Fruit fly (Drosophila melanogaster): ENCODE measurements around the gene C1GalTA.

C1GalTA gene

DNA sequence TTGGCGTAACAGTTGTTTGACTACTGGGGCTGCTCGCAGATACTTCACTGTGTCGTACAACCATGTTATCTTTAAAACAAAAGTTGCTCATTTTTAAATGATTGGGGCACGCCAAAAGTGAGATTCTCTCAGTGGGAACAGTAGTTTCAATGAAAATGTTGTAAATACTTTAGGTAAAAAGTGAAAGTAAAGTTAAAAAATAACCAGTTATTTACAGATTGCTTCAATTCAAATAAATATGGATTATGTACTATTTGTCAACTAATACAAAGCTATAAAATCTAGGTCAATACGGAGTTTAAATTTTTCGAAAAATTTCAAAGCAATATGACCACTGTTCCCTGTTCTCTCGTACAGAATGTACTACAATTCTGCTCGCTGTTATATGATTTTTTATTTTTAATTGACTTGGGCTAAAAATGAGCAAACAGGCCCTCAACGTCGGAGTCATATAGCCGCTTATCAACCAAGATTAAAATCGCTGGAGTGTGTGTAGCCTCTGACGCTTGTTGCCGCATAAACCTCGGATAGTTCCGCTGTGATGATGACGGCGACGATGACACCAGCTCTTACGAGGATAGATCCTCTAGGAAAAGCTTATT lies 9.2 kb downstream of the C1GalTA start, which contains the start of gene Argl (continued):
- TF ChIP-seq CG6765 (GFP tag; optimal IDR thresholded peaks at IDR 0.05), result peak; percentile 12
- no peak for TF ChIP-seq CG14860 (GFP tag; IDR thresholded peaks at IDR 0.05; ENCODE audit: partially characterized antibody)
- peak; percentile 25 for TF ChIP-seq CG2120 (GFP tag; optimal IDR thresholded peaks at IDR 0.05)
- TF ChIP-seq sd (tag; optimal IDR thresholded peaks at IDR 0.05), result peak; percentile 20

DNA sequence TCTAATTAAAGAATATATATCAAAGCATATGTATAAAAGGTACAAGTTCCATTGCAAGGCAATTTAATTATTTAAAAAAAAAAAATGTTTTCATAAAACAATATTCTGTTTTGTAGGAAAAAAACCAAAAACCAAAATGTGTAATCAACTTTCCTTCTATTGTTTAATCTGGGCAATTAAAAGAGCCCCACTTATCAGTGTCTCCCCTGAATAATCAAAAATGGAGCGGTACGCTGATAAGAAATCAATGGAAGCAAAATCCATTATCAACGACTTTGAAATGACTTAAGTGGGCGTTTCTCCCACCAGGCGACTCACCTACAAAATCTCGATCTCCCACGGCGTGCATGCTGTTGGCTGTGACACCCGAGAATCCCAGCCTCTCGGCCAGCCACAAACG lies 10.3 kb downstream of the C1GalTA start:
- TF ChIP-seq ken (GFP tag; IDR thresholded peaks at IDR 0.05), result no peak
- no peak for TF ChIP-seq gcm2 (GFP tag; optimal IDR thresholded peaks at IDR 0.05)
- TF ChIP-seq grn (GFP tag; optimal IDR thresholded peaks at IDR 0.05), result peak; percentile 42
- no peak for TF ChIP-seq vnd (GFP tag; IDR thresholded peaks at IDR 0.05; ENCODE audit: partially characterized antibody)
- peak; percentile 6 for TF ChIP-seq CG2678 (tag; optimal IDR thresholded peaks at IDR 0.05)
- TF ChIP-seq Antp (GFP tag; optimal IDR thresholded peaks at IDR 0.05), result no peak
- no peak for TF ChIP-seq nom (GFP tag; optimal IDR thresholded peaks at IDR 0.05)
- TF ChIP-seq trem (tag; optimal IDR thresholded peaks at IDR 0.05), result no peak
- no peak for TF ChIP-seq Fer1 (GFP tag; optimal IDR thresholded peaks at IDR 0.05)
- TF ChIP-seq CG18476 (GFP tag; optimal IDR thresholded peaks at IDR 0.05), result no peak
- TF ChIP-seq exex (tag; optimal IDR thresholded peaks at IDR 0.05), result peak; percentile 90
- TF ChIP-seq sug (tag; optimal IDR thresholded peaks at IDR 0.05), result peak; percentile 77
- TF ChIP-seq jigr1 (GFP tag; IDR thresholded peaks at IDR 0.05), result no peak
- TF ChIP-seq CG34376 (GFP tag; optimal IDR thresholded peaks at IDR 0.05), result peak; percentile 8
- no peak for TF ChIP-seq Ada2b (GFP tag; IDR thresholded peaks at IDR 0.05)
- TF ChIP-seq CG13775 (GFP tag; optimal IDR thresholded peaks at IDR 0.05), result no peak
- TF ChIP-seq NFAT (GFP tag; IDR thresholded peaks at IDR 0.05), result no peak
- no peak for TF ChIP-seq Xrp1 (GFP tag; IDR thresholded peaks at IDR 0.05)

DNA sequence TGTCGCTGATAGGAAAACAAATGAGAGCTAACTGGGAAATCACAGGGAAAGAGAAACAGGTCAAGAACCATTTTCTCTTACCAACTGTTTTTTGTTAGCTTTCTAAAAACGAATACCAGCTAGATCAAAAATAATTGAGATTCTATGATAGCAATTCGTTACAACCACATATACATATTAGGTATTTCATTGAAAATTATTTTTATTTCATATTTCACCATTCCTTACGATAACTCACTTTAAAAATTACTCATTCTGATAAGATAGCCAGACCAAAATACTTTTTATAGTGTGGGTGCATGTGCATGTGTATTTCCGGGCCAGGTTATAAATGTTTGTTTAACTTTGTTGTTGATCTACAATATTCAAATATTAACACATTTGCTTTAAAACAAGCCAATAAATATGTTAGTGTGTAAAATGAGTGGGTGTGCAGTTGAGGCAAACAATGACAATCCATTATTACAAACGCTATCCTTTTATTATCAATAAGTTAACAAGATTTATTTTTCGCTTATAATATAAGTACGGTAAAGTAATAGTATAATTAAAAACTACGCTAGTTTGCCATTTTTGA lies 13.1 kb downstream of the C1GalTA start:
- TF ChIP-seq salm (tag; optimal IDR thresholded peaks at IDR 0.05), result peak; percentile 47
- TF ChIP-seq gt (GFP tag; IDR thresholded peaks at IDR 0.05), result no peak
- TF ChIP-seq CG1603 (tag; optimal IDR thresholded peaks at IDR 0.05), result peak; percentile 17
- peak in 1 of 2 experiments; percentile 18 for TF ChIP-seq bsh (GFP tag; optimal IDR thresholded peaks at IDR 0.05)
- no peak for TF ChIP-seq sc (optimal IDR thresholded peaks at IDR 0.05)
- no peak for TF ChIP-seq sc (GFP tag; optimal IDR thresholded peaks at IDR 0.05)
- TF ChIP-seq CG7987 (GFP tag; optimal IDR thresholded peaks at IDR 0.05), result peak; percentile 6
- TF ChIP-seq sr (GFP tag; IDR thresholded peaks at IDR 0.05), result no peak
- TF ChIP-seq pfk (GFP tag; optimal IDR thresholded peaks at IDR 0.05), result no peak
- TF ChIP-seq Aef1 (GFP tag; IDR thresholded peaks at IDR 0.05), result no peak
- TF ChIP-seq PHDP (tag; optimal IDR thresholded peaks at IDR 0.05), result peak; percentile 43
- no peak for TF ChIP-seq CG1024 (GFP tag; IDR thresholded peaks at IDR 0.05)
- peak; percentile 7 for TF ChIP-seq CG3281 (GFP tag; optimal IDR thresholded peaks at IDR 0.05)
- TF ChIP-seq trem (tag; optimal IDR thresholded peaks at IDR 0.05), result no peak
- no peak for TF ChIP-seq CG17612 (GFP tag; IDR thresholded peaks at IDR 0.05)
- no peak for TF ChIP-seq croc (GFP tag; conservative IDR thresholded peaks at IDR 0.05)
- TF ChIP-seq Sox102F (GFP tag; optimal IDR thresholded peaks at IDR 0.05), result no peak
- TF ChIP-seq MTF-1 (GFP tag; optimal IDR thresholded peaks at IDR 0.05; ENCODE audit: borderline replicate concordance), result peak; percentile 53
- peak; percentile 59 for TF ChIP-seq CG12299 (tag; optimal IDR thresholded peaks at IDR 0.05)
- peak; percentile 32 for TF ChIP-seq nau (GFP tag; optimal IDR thresholded peaks at IDR 0.05)
- peak; percentile 2 for TF ChIP-seq gem (tag; optimal IDR thresholded peaks at IDR 0.05)
- peak; percentile 21 for TF ChIP-seq mirr (GFP tag; optimal IDR thresholded peaks at IDR 0.05)
- no peak for TF ChIP-seq so (GFP tag; IDR thresholded peaks at IDR 0.05)
- peak; percentile 35 for TF ChIP-seq caup (GFP tag; optimal IDR thresholded peaks at IDR 0.05; ENCODE audit: severe bottlenecking)
- no peak for TF ChIP-seq CG4617 (GFP tag; optimal IDR thresholded peaks at IDR 0.05; ENCODE audit: borderline replicate concordance)
- TF ChIP-seq C15 (GFP tag; IDR thresholded peaks at IDR 0.05), result no peak

Data from whole organism, embryonic.